Fruit fly (Drosophila melanogaster): ENCODE measurements around the gene tkv.

tkv gene

DNA sequence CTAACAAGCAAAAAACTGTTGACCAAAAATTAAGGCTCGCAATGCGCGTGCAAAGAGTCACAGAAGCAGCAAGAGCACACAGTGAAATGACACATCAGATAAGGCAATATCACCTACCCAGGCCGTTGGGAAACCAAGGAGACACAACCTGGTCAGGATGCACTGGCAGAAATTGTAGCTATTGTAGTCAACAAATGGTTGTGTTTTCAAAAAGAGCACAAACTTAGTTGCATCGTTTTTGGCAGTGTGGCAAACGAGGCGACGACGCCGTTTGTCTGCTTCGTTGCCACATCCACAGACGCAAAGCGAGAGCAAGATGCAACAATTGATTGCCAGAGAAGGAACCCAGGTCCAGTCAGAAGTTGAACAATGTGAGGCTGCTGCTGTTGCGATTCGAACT lies 21.4 kb downstream of the tkv start:
- no peak for TF ChIP-seq EcR (GFP tag; optimal IDR thresholded peaks at IDR 0.05)
- no peak for TF ChIP-seq usp (GFP tag; optimal IDR thresholded peaks at IDR 0.05)
- TF ChIP-seq Dll (optimal IDR thresholded peaks at IDR 0.05), result no peak
- no peak for TF ChIP-seq pan (optimal IDR thresholded peaks at IDR 0.05)

- no peak for TF ChIP-seq usp (GFP tag; optimal IDR thresholded peaks at IDR 0.05)
- TF ChIP-seq psq (optimal IDR thresholded peaks at IDR 0.05), result no peak
- TF ChIP-seq Dll (optimal IDR thresholded peaks at IDR 0.05), result no peak
- no peak for TF ChIP-seq EcR (GFP tag; optimal IDR thresholded peaks at IDR 0.05)
- no peak for TF ChIP-seq CG8478 (optimal IDR thresholded peaks at IDR 0.05)
- TF ChIP-seq pan (optimal IDR thresholded peaks at IDR 0.05), result no peak
Observed at dm6 chr2L:5248582-5248981, 22.6 kb downstream of the tkv start.

DNA sequence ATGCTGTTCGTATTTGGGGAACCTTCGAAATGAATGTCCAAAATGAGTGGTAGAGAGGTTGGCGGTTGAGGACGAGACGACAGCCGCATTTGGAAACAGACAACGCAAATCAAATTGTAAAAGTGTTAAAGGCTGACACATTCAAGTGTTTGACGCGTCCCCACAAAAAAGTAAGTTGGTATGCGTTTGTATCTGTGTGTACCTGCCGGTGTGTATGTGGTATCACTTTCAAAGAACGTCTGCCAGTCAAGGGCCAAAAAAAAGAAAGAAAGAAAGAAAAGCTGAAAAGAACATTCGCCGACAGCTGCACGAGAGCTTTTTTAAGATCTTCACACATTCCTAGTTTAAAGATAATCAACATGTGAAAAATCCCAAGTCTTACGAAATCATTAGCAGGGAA lies 23.4 kb downstream of the tkv start:
- TF ChIP-seq pan (optimal IDR thresholded peaks at IDR 0.05) (no peak), usp (GFP tag; optimal IDR thresholded peaks at IDR 0.05) (no peak), EcR (GFP tag; optimal IDR thresholded peaks at IDR 0.05) (no peak), psq (optimal IDR thresholded peaks at IDR 0.05) (no peak), CG8478 (optimal IDR thresholded peaks at IDR 0.05) (no peak)

- TF ChIP-seq usp (GFP tag; optimal IDR thresholded peaks at IDR 0.05) (no peak), Dll (optimal IDR thresholded peaks at IDR 0.05) (no peak), EcR (GFP tag; optimal IDR thresholded peaks at IDR 0.05) (no peak), pan (optimal IDR thresholded peaks at IDR 0.05) (no peak), CG8478 (optimal IDR thresholded peaks at IDR 0.05) (no peak), psq (optimal IDR thresholded peaks at IDR 0.05) (no peak)
Observed at dm6 chr2L:5247384-5247783, 23.8 kb downstream of the tkv start.

DNA sequence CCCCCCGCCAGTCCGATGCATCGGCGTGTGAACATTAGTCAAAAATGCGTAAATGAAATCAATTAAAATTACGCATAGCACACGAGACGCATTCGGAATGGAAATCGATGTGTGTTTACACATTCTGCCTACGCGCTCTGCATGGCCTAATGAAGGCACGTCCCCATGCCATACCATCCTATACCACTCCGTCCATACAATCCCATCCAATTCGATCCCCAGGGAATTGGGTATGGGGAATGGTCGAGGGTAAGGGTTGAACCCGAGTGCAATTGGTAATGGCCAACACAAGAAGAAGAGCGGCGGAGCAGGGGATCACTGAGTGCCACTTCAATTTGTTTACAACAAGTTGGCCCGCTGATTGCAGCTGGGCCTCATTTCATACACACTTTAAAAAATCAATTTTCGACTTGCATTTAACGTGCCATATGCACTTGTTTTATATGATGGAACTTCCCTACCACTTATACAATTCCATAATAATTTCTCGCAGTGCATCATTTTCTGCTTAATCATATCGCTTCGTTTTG lies 25.8 kb downstream of the tkv start:
- TF ChIP-seq usp (GFP tag; optimal IDR thresholded peaks at IDR 0.05) (no peak), pan (optimal IDR thresholded peaks at IDR 0.05) (no peak), psq (optimal IDR thresholded peaks at IDR 0.05) (no peak)

DNA sequence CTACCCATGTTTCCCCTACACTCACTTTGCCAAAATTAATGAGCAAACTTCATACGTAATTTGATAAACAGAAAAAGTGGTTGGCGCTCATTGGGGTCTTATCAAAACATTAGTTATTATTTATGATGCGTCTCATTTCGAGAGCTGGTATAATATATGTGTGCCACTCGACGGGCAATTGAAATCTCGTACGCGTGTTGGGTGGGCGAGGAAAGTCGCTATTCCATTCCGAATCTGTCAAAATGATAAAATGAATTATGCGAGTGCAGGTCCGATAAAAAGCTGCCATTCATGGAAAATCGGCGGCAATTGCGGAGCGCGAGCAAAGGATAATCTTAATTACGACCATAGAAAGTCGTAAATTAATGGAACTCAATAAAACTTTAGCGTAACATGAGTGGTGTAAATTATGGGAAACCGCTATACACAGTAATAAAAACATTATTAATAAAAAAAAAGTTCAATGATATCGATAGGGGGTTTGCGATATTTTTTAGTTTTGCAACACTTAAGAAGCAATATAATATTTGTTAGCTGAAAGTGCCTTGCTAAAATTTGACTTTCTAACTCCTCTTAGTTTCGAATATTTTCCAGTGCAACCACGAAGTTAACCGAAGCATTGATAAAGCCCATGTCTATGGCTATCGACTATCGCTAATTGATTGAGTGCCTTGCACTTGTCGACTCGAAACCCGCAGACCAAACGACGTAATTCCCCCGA lies 28.8 kb downstream of the tkv start:
- no peak for TF ChIP-seq pan (optimal IDR thresholded peaks at IDR 0.05)

DNA sequence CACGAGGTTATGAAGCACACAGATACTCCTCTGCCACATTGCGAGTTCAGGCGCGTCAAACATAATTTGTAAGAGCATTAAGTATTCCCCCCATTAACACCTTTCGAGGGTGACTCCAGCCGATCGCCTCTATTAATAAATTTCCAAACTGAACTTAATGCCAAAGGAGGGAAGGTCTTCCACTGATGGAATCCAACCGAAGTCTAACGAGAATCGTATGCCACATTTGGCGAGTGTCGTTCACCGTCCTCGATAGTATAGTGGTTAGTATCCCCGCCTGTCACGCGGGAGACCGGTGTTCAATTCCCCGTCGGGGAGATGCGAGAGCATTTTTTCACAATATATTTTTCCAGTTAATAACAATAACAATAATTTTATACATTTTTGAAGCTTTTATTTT lies 30.7 kb downstream of the tkv start:
- no peak for TF ChIP-seq pan (optimal IDR thresholded peaks at IDR 0.05)
- TF ChIP-seq psq (optimal IDR thresholded peaks at IDR 0.05), result no peak

DNA sequence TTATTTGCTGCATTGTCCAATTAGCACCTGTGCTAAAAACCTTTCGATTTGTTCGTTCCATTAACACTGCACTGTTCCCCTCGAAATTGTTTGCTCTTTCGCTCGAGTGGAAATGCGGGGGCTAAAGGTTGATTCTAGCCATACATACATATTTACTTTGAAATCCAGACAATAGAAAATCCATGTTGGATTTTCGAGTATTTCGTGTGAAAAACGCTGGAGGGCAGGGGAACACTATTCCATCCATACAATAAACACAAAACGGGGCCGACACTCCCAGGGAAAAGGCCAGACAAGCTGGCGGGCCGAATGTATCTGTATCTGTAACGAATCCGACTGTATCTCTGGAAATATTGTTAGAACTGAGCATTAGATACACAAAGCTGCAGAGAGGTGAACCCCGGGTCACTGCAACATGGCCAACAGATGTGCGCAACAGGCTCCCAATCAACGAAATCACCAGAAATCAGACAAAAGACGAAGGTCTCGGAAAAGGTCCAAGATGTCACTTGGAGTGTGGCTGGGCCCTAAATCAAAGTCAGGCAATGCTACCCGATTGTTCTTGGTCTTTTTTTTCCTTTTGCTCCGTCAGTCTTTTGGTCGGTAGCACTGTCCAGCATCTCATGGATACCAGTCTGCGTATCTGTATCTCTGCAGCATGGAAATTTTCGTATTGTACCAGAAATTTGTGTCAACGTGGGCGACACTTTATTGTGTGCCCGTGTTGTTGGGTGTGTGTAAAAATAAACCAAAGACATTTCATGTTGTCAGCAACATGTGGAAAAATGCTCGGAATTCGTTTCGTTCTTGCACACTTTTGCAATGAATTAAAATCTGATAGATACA lies 31.5 kb downstream of the tkv start:
- TF ChIP-seq Dll (optimal IDR thresholded peaks at IDR 0.05) (no peak), psq (optimal IDR thresholded peaks at IDR 0.05) (no peak), pan (optimal IDR thresholded peaks at IDR 0.05) (no peak), EcR (GFP tag; optimal IDR thresholded peaks at IDR 0.05) (no peak), CG8478 (optimal IDR thresholded peaks at IDR 0.05) (no peak), usp (GFP tag; optimal IDR thresholded peaks at IDR 0.05) (no peak)

- TF ChIP-seq CG8478 (optimal IDR thresholded peaks at IDR 0.05), result no peak
- no peak for TF ChIP-seq EcR (GFP tag; optimal IDR thresholded peaks at IDR 0.05)
- no peak for TF ChIP-seq usp (GFP tag; optimal IDR thresholded peaks at IDR 0.05)
- TF ChIP-seq psq (optimal IDR thresholded peaks at IDR 0.05), result no peak
- TF ChIP-seq pan (optimal IDR thresholded peaks at IDR 0.05), result no peak
- no peak for TF ChIP-seq Dll (optimal IDR thresholded peaks at IDR 0.05)
Observed at dm6 chr2L:5238567-5238925, 32.6 kb downstream of the tkv start.

DNA sequence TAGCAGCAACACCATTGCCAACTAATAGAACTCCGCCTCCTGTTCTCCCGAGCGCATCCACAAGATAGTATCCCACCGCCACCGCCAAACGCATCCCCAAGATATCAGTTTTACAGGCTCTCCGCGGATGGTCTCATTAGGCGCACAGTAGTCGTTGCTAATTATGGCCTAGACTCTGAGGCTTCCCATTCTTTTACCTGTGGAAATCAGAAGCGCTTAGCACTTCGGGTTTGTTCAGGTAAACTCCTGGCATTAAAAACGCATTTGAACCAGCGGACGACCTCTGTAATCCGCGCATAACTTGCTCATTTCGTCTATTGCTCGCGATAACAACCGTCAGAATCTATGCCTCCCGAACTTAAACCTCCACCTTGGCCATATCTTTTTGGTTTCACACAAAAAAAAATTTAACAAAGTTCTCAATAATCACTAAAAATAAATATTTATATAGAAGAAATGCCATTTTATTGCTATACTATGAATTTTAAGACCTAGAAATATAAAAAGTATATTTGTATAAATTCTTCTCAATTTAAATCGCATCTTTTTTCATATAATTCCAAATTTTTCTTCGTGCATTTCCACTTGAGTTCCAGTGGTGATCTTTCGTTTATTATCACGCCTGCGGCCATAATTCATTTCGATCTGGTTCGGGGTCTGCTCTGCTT lies 33.2 kb downstream of the tkv start:
- no peak for TF ChIP-seq Dll (optimal IDR thresholded peaks at IDR 0.05)
- TF ChIP-seq usp (GFP tag; optimal IDR thresholded peaks at IDR 0.05), result no peak
- TF ChIP-seq CG8478 (optimal IDR thresholded peaks at IDR 0.05), result no peak
- no peak for TF ChIP-seq psq (optimal IDR thresholded peaks at IDR 0.05)
- no peak for TF ChIP-seq EcR (GFP tag; optimal IDR thresholded peaks at IDR 0.05)
- TF ChIP-seq pan (optimal IDR thresholded peaks at IDR 0.05), result no peak

- TF ChIP-seq Dll (optimal IDR thresholded peaks at IDR 0.05), result peak; percentile 99
- no peak for TF ChIP-seq CG8478 (optimal IDR thresholded peaks at IDR 0.05)
- no peak for TF ChIP-seq psq (optimal IDR thresholded peaks at IDR 0.05)
- TF ChIP-seq pan (optimal IDR thresholded peaks at IDR 0.05), result no peak
- TF ChIP-seq usp (GFP tag; optimal IDR thresholded peaks at IDR 0.05), result no peak
- no peak for TF ChIP-seq EcR (GFP tag; optimal IDR thresholded peaks at IDR 0.05)
Observed at dm6 chr2L:5237175-5237753, 33.9 kb downstream of the tkv start.

DNA sequence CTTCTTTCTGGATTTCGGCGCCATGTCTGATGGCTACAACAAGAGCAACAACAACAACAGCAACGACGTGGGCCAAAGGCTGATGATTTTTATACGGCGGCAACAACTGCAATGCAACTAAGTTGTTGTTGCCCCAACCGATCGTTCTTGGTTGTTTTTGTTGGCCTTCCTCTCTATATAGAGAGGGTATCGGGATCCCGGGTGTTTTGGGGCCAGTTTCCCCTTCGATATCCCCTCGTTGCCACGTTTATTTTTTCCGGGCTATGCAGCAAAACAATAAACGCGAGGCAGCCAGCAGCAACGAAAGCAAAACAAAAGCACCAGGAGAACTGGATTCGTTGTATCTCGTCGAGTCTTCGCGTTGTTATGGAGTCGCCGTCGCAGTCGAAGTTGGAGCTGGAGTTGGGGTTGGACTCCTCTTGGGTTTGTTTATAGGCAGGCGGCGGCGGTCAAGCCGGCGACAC lies 34.8 kb downstream of the tkv start:
- TF ChIP-seq usp (GFP tag; optimal IDR thresholded peaks at IDR 0.05), result no peak
